Worm (Caenorhabditis elegans) whole organism, late embryonic: ENCODE data around the gene D1086.1.
A peak's percentile ranks its signal among the peaks of the same experiment; 100 is the strongest.
"Not testable (repeated sequence)": the region's sequence is repeated elsewhere in the genome, so short reads cannot be mapped to it uniquely, and the experiment has no call there.

ENCODE experiments used
- C08G9.2 ChIP-seq: sonication (generic microtip); optimal IDR thresholded peaks from 2 replicates; lab custom pipeline; 2016; ENCODE audit warnings: mild to moderate bottlenecking, missing genetic modification characterization, moderate library complexity, missing compliant biosample characterization
- C38D4.7 ChIP-seq: fragments of 200-800 bp; sonication (Bioruptor generic); optimal IDR thresholded peaks from 2 replicates; lab custom pipeline; 2018; ENCODE audit warnings: mild to moderate bottlenecking, missing genetic modification characterization, moderate library complexity, missing compliant biosample characterization
- Y22D7AL.16 ChIP-seq: sonication (generic microtip); optimal IDR thresholded peaks from 2 replicates; lab custom pipeline; 2016; ENCODE audit warnings: missing genetic modification characterization, missing compliant biosample characterization
- ahr-1 ChIP-seq: sonication (generic microtip); optimal IDR thresholded peaks from 2 replicates; lab custom pipeline; 2016; ENCODE audit warnings: missing genetic modification characterization, missing compliant biosample characterization
- ama-1 ChIP-seq: fragments of 150-350 bp; optimal IDR thresholded peaks from 2 replicates; lab custom pipeline; 2014
- ceh-31 ChIP-seq: sonication (generic microtip); optimal IDR thresholded peaks from 2 replicates; lab custom pipeline; 2016; ENCODE audit warnings: missing genetic modification characterization, missing compliant biosample characterization
- ceh-34 ChIP-seq: sonication (generic microtip); optimal IDR thresholded peaks from 2 replicates; lab custom pipeline; 2016; ENCODE audit warnings: mild to moderate bottlenecking, missing genetic modification characterization, missing compliant biosample characterization
- ceh-48 ChIP-seq: sonication (generic microtip); optimal IDR thresholded peaks from 2 replicates; lab custom pipeline; 2016; ENCODE audit warnings: missing genetic modification characterization, inconsistent platforms, missing compliant biosample characterization
- ceh-6 ChIP-seq: fragments of 200-800 bp; sonication (Bioruptor generic); optimal IDR thresholded peaks from 2 replicates; lab custom pipeline; 2018; ENCODE audit warnings: mild to moderate bottlenecking, missing genetic modification characterization, missing compliant biosample characterization
- ceh-9 ChIP-seq: sonication (generic microtip); optimal IDR thresholded peaks from 2 replicates; lab custom pipeline; 2016; ENCODE audit warnings: mild to moderate bottlenecking, missing genetic modification characterization, inconsistent platforms, missing compliant biosample characterization
- dmd-4 ChIP-seq: sonication (generic microtip); optimal IDR thresholded peaks from 2 replicates; lab custom pipeline; 2016; ENCODE audit warnings: borderline replicate concordance, missing genetic modification characterization, missing compliant biosample characterization
- dve-1 ChIP-seq: sonication (generic microtip); optimal IDR thresholded peaks from 2 replicates; lab custom pipeline; 2017; ENCODE audit warnings: antibody characterized with exemption, mild to moderate bottlenecking, missing genetic modification characterization, missing compliant biosample characterization
- elt-2 ChIP-seq: sonication (generic microtip); optimal IDR thresholded peaks from 2 replicates; lab custom pipeline; 2016; ENCODE audit warnings: missing genetic modification reagents, missing genetic modification characterization, missing compliant biosample characterization
- elt-4 ChIP-seq: sonication (generic microtip); optimal IDR thresholded peaks from 2 replicates; lab custom pipeline; 2016; ENCODE audit warnings: missing genetic modification characterization, missing compliant biosample characterization
- ets-4 ChIP-seq: sonication (generic microtip); optimal IDR thresholded peaks from 2 replicates; lab custom pipeline; 2016; ENCODE audit warnings: missing genetic modification characterization, missing compliant biosample characterization
- gmeb-2 ChIP-seq: sonication (generic microtip); optimal IDR thresholded peaks from 2 replicates; lab custom pipeline; 2016; ENCODE audit warnings: missing genetic modification characterization, inconsistent platforms, missing compliant biosample characterization
- hlh-30 ChIP-seq: sonication (generic microtip); optimal IDR thresholded peaks from 2 replicates; lab custom pipeline; 2017; ENCODE audit warnings: antibody characterized with exemption, missing genetic modification characterization, missing compliant biosample characterization; ENCODE audit not compliant: insufficient read depth
- lin-11 ChIP-seq: fragments of 200-800 bp; sonication (Bioruptor generic); optimal IDR thresholded peaks from 2 replicates; lab custom pipeline; 2018; ENCODE audit warnings: mild to moderate bottlenecking, missing genetic modification characterization, missing compliant biosample characterization
- mec-3 ChIP-seq: sonication (generic microtip); optimal IDR thresholded peaks from 2 replicates; lab custom pipeline; 2016; ENCODE audit warnings: borderline replicate concordance, missing genetic modification characterization, missing compliant biosample characterization
- nfya-1 ChIP-seq: sonication (generic microtip); optimal IDR thresholded peaks from 2 replicates; lab custom pipeline; 2017; ENCODE audit warnings: missing genetic modification characterization, mild to moderate bottlenecking, missing compliant biosample characterization, antibody characterized with exemption, moderate library complexity
- nhr-232 ChIP-seq: sonication (generic microtip); optimal IDR thresholded peaks from 2 replicates; lab custom pipeline; 2016; ENCODE audit warnings: missing genetic modification characterization, missing compliant biosample characterization
- npax-4 ChIP-seq: sonication (generic microtip); optimal IDR thresholded peaks from 2 replicates; lab custom pipeline; 2016; ENCODE audit warnings: missing genetic modification characterization, missing compliant biosample characterization
- odd-2 ChIP-seq: sonication (generic microtip); optimal IDR thresholded peaks from 2 replicates; lab custom pipeline; 2017; ENCODE audit warnings: antibody characterized with exemption, mild to moderate bottlenecking, missing genetic modification characterization, missing compliant biosample characterization
- pat-9 ChIP-seq: fragments of 200-800 bp; sonication (Bioruptor generic); optimal IDR thresholded peaks from 2 replicates; lab custom pipeline; 2018; ENCODE audit warnings: mild to moderate bottlenecking, missing genetic modification characterization, moderate library complexity, missing compliant biosample characterization
- pax-1 ChIP-seq: fragments of 150-350 bp; optimal IDR thresholded peaks from 2 replicates; lab custom pipeline; 2014; ENCODE audit warnings: missing biosample characterization, missing genetic modification characterization
- pha-2 ChIP-seq: sonication (generic microtip); optimal IDR thresholded peaks from 2 replicates; lab custom pipeline; 2017; ENCODE audit warnings: mild to moderate bottlenecking, missing genetic modification characterization, missing compliant biosample characterization
- pha-4 ChIP-seq: fragments of 150-350 bp; optimal IDR thresholded peaks from 2 replicates; lab custom pipeline; 2018; ENCODE audit warnings: missing biosample characterization, missing genetic modification reagents, missing genetic modification characterization
- pqm-1 ChIP-seq: sonication (generic microtip); optimal IDR thresholded peaks from 2 replicates; lab custom pipeline; 2016; ENCODE audit warnings: missing genetic modification characterization, missing compliant biosample characterization
- pros-1 ChIP-seq: fragments of 150-350 bp; optimal IDR thresholded peaks from 2 replicates; lab custom pipeline; 2014; ENCODE audit warnings: missing biosample characterization, missing genetic modification reagents, missing genetic modification characterization
- ref-2 ChIP-seq: sonication (generic microtip); optimal IDR thresholded peaks from 2 replicates; lab custom pipeline; 2016; ENCODE audit warnings: missing genetic modification characterization, missing compliant biosample characterization
- rnt-1 ChIP-seq: sonication (generic microtip); optimal IDR thresholded peaks from 2 replicates; lab custom pipeline; 2016; ENCODE audit warnings: missing genetic modification characterization, missing compliant biosample characterization
- sdc-2 ChIP-seq: sonication (generic microtip); optimal IDR thresholded peaks from 2 replicates; lab custom pipeline; 2016; ENCODE audit warnings: missing genotype, missing genetic modification characterization, missing compliant biosample characterization
- syd-9 ChIP-seq: sonication (generic microtip); optimal IDR thresholded peaks from 2 replicates; lab custom pipeline; 2016; ENCODE audit warnings: mild to moderate bottlenecking, missing genetic modification characterization, moderate library complexity, missing compliant biosample characterization
- tbx-2 ChIP-seq: sonication (generic microtip); optimal IDR thresholded peaks from 2 replicates; lab custom pipeline; 2016; ENCODE audit warnings: missing genetic modification characterization, missing compliant biosample characterization
- tbx-7 ChIP-seq: sonication (generic microtip); optimal IDR thresholded peaks from 2 replicates; lab custom pipeline; 2016; ENCODE audit warnings: missing genotype, missing genetic modification characterization, missing compliant biosample characterization
- unc-3 ChIP-seq, 2 experiments: fragments of 200-800 bp in 1 of 2; sonication (Bioruptor generic) in 1 of 2; sonication (generic microtip) in 1 of 2; conservative IDR thresholded peaks in 1 of 2; optimal IDR thresholded peaks in 1 of 2; 2 replicates each; pipeline versions ENCODE4 v1.3.6 to Lab custom; 2016 to 2022; ENCODE audit warnings: missing compliant biosample characterization in 2 of 2, missing genetic modification characterization in 2 of 2, missing genetic modification reagents in 1 of 2
- unc-42 ChIP-seq: sonication (generic microtip); optimal IDR thresholded peaks from 2 replicates; lab custom pipeline; 2016; ENCODE audit warnings: missing genotype, missing genetic modification characterization, missing compliant biosample characterization
- unc-55 ChIP-seq: sonication (generic microtip); optimal IDR thresholded peaks from 2 replicates; lab custom pipeline; 2017; ENCODE audit warnings: missing biosample characterization, missing genetic modification reagents, missing genetic modification characterization
- zip-5 ChIP-seq: sonication (generic microtip); optimal IDR thresholded peaks from 2 replicates; lab custom pipeline; 2016; ENCODE audit warnings: missing genetic modification characterization, missing compliant biosample characterization
- ztf-16 ChIP-seq: sonication (generic microtip); optimal IDR thresholded peaks from 2 replicates; lab custom pipeline; 2017; ENCODE audit warnings: missing genetic modification characterization, missing compliant biosample characterization

The D1086.1 gene

ce11 chrV:14136152-14136551, 37.5 kb downstream of the D1086.1 start (continued):
- TF ChIP-seq ceh-48 (tag; lab: Kevin White, UChicago) (no peak), tbx-7 (no peak), odd-2 (tag; lab: Kevin White, UChicago) (no peak), nhr-232 (tag; lab: Kevin White, UChicago) (no peak), mec-3 (no peak), ets-4 (peak; percentile 39), pax-1 (tag; lab: Kevin White, UChicago) (peak; percentile 74), unc-55 (peak; percentile 64), elt-4 (tag; lab: Kevin White, UChicago) (no peak), sdc-2 (tag; lab: Kevin White, UChicago) (no peak), unc-3 (GFP tag; conservative IDR thresholded peaks at IDR 0.05; lab: Robert Waterston, UW) (no peak), unc-3 (tag; optimal IDR thresholded peaks at IDR 0.05; lab: Kevin White, UChicago) (no peak), syd-9 (no peak), C38D4.7 (GFP tag; lab: Kevin White, UChicago) (no peak), pros-1 (tag; lab: Kevin White, UChicago) (peak; percentile 7), ceh-6 (no peak), ref-2 (tag; lab: Kevin White, UChicago) (peak; percentile 46), pha-4 (tag; lab: Kevin White, UChicago) (no peak), pqm-1 (tag; lab: Kevin White, UChicago) (no peak), ceh-34 (tag; lab: Kevin White, UChicago) (peak; percentile 38)

ce11 chrV:14137766-14138165, 39.1 kb downstream of the D1086.1 start, which contains the start of gene AH10.4:
Gene AH10.4, minus strand, starts transcription at chrV:14137866.
- not testable (repeated sequence) for TF ChIP-seq gmeb-2 (tag; lab: Kevin White, UChicago); Y22D7AL.16; ama-1 (lab: Kevin White, UChicago)

DNA sequence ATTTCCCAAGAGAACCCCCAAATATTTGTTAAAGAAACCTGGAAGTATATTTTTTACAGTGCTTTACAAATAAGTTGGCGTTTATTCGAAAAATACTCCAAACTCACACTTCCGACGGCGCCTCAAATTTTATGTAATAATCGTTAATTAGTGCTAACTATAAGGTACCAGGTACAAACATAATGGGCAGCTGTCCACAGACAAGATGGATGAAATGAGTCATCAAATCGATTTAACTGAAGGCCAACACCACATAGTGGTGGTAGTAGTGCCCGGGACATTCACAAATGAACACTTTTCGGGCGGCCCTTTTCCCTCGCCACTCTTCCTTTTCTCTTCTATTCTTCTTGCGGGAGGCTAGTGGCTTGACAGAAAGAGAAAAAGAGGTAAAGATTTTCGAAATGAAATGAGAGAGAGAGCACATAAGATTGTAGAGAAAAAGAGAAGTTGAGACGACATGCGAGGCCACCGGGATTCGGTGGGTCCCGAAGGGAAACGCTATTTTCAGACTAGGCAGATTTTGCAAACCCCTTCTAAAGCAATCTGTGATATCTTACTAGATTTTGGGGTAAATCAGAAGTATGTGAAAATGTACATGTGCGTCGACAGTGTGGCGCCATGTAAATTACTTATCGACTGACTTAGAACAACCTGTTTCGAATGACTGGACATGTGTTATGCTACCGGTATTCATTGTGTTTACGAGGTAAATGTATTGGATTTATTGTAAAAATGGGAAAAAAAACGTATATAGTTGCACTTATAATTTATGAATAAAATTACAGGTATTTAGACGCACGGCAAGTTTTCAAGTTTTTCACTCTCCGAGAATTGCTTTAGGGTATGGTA, 40.8 kb downstream of the D1086.1 start:
- no peak for TF ChIP-seq elt-2
- TF ChIP-seq rnt-1 (tag; lab: Kevin White, UChicago), result peak; percentile 29
- TF ChIP-seq ets-4, result no peak
- TF ChIP-seq nfya-1 (tag; lab: Kevin White, UChicago), result peak; percentile 43
- no peak for TF ChIP-seq tbx-7
- no peak for TF ChIP-seq ceh-6
- no peak for TF ChIP-seq dve-1
- TF ChIP-seq unc-42 (tag; lab: Kevin White, UChicago), result peak; percentile 23
- no peak for TF ChIP-seq nhr-232 (tag; lab: Kevin White, UChicago)
- TF ChIP-seq tbx-2 (tag; lab: Kevin White, UChicago), result peak; percentile 18
- TF ChIP-seq ceh-31 (tag; lab: Kevin White, UChicago), result peak; percentile 35
- peak; percentile 25 for TF ChIP-seq ceh-48 (tag; lab: Kevin White, UChicago)

- TF ChIP-seq ref-2 (tag; lab: Kevin White, UChicago) (no peak), unc-42 (tag; lab: Kevin White, UChicago) (peak; percentile 94)
Observed at ce11 chrV:14140733-14141132, 42.1 kb downstream of the D1086.1 start.

DNA sequence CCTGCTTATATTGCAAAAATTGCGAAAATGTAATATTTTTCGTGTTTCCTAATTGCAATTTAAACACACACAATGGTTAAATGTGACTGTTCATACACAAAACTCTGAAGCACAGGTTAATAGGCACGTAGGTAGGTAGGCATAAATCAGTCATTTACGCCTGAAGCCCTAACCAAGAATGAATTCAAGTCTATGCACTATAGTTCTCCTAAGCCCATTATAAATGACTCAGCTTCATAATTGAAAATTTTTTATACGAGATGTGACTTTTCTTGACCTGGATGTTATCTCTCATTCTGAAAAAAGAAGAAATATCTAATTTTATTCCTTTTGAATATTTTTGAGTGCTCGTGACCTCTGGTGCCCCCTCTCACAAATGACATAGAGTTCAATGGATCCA, 43.2 kb downstream of the D1086.1 start:
- no peak for TF ChIP-seq Y22D7AL.16
- no peak for TF ChIP-seq zip-5 (tag; lab: Kevin White, UChicago)
- no peak for TF ChIP-seq unc-42 (tag; lab: Kevin White, UChicago)
- no peak for TF ChIP-seq C08G9.2
- no peak for TF ChIP-seq lin-11 (tag; lab: Kevin White, UChicago)
- no peak for TF ChIP-seq npax-4
- TF ChIP-seq hlh-30 (tag; lab: Kevin White, UChicago), result no peak
- no peak for TF ChIP-seq ets-4
- no peak for TF ChIP-seq ceh-9 (tag; lab: Kevin White, UChicago)
- no peak for TF ChIP-seq pat-9 (tag; lab: Kevin White, UChicago)
- TF ChIP-seq syd-9, result no peak
- TF ChIP-seq dmd-4, result no peak
- TF ChIP-seq rnt-1 (tag; lab: Kevin White, UChicago), result no peak
- TF ChIP-seq gmeb-2 (tag; lab: Kevin White, UChicago), result no peak
- no peak for TF ChIP-seq ceh-48 (tag; lab: Kevin White, UChicago)
- no peak for TF ChIP-seq pha-2 (tag; lab: Kevin White, UChicago)
- TF ChIP-seq ztf-16 (tag; lab: Kevin White, UChicago), result no peak
- no peak for TF ChIP-seq ahr-1 (tag; lab: Kevin White, UChicago)
- no peak for TF ChIP-seq ceh-34 (tag; lab: Kevin White, UChicago)
